Fruit fly (Drosophila melanogaster): ENCODE results near the gene Plp.

Gene Plp

dm6 chr3L:15103988-15104848, 9.7 kb upstream of the Plp start (continued):
- TF ChIP-seq chinmo (GFP tag; IDR thresholded peaks at IDR 0.05; ENCODE audit: partially characterized antibody) (peak; percentile 89; the same call in 1 of the 4 replicates), sens-2 (GFP tag; IDR thresholded peaks at IDR 0.05) (peak; percentile 43; the same call in 1 of the 2 replicates), Hmr (GFP tag; optimal IDR thresholded peaks at IDR 0.05) (peak; percentile 14), CG10543 (GFP tag; optimal IDR thresholded peaks at IDR 0.05) (peak; percentile 28), ranshi (GFP tag; IDR thresholded peaks at IDR 0.05) (peak; percentile 16; the same call in 1 of the 2 replicates), Hey (tag; optimal IDR thresholded peaks at IDR 0.05) (peak; percentile 12), Deaf1 (tag; optimal IDR thresholded peaks at IDR 0.05) (peak; percentile 60), CG13287 (GFP tag; IDR thresholded peaks at IDR 0.05; ENCODE audit: partially characterized antibody) (peak; percentile 27; the same call in 1 of the 2 replicates), CG6854 (GFP tag; optimal IDR thresholded peaks at IDR 0.05) (peak; percentile 75), Six4 (GFP tag; optimal IDR thresholded peaks at IDR 0.05) (no peak), CG6813 (GFP tag; optimal IDR thresholded peaks at IDR 0.05) (peak; percentile 30), Trl (optimal IDR thresholded peaks at IDR 0.05) (peak; percentile 70 to 81), Trl (GFP tag; optimal IDR thresholded peaks at IDR 0.05) (no peak), Tbp (GFP tag; optimal IDR thresholded peaks at IDR 0.05) (no peak), cg (GFP tag; optimal IDR thresholded peaks at IDR 0.05) (peak; percentile 92), MBD-R2 (GFP tag; IDR thresholded peaks at IDR 0.05) (0 out of 2 replicates have a peak, but pooled peaks have one; percentile 18), lbe (GFP tag; optimal IDR thresholded peaks at IDR 0.05) (peak; percentile 8), Ets65A (GFP tag) (peak; percentile 71), seq (GFP tag; IDR thresholded peaks at IDR 0.05) (0 out of 2 replicates have a peak, but pooled peaks have one; percentile 10), chm (GFP tag; IDR thresholded peaks at IDR 0.05) (0 out of 2 replicates have a peak, but pooled peaks have one; percentile 46), CG11560 (tag; IDR thresholded peaks at IDR 0.05) (no peak), Hr51 (GFP tag; optimal IDR thresholded peaks at IDR 0.05) (peak in 1 of 2 experiments; percentile 18), Adf1 (GFP tag; IDR thresholded peaks at IDR 0.05) (peak; percentile 80; the same call in 1 of the 2 replicates), bbx (GFP tag; IDR thresholded peaks at IDR 0.05; ENCODE audit: partially characterized antibody) (peak; percentile 13; the same call in 1 of the 2 replicates), CG18262 (tag; optimal IDR thresholded peaks at IDR 0.05) (no peak), aop (GFP tag; IDR thresholded peaks at IDR 0.05) (peak; percentile 65; the same call in 1 of the 2 replicates), Dll (GFP tag; IDR thresholded peaks at IDR 0.05; ENCODE audit: partially characterized antibody) (0 out of 4 replicates have a peak, but pooled peaks have one; percentile 48), Sin3A (optimal IDR thresholded peaks at IDR 0.05) (no peak)

dm6 chr3L:15102669-15103309, 8.3 kb upstream of the Plp start:
- TF ChIP-seq pita (GFP tag; optimal IDR thresholded peaks at IDR 0.05) (no peak), Ssrp (tag; optimal IDR thresholded peaks at IDR 0.05) (peak; percentile 11), Sox102F (GFP tag; optimal IDR thresholded peaks at IDR 0.05) (peak; percentile 20), ab (GFP tag; optimal IDR thresholded peaks at IDR 0.05) (no peak), H15 (GFP tag; IDR thresholded peaks at IDR 0.05) (0 out of 3 replicates have a peak, but pooled peaks have one; percentile 35), CG2678 (tag; optimal IDR thresholded peaks at IDR 0.05) (peak; percentile 24), tgo (GFP tag; IDR thresholded peaks at IDR 0.05) (0 out of 3 replicates have a peak, but pooled peaks have one; percentile 26), lmd (GFP tag; IDR thresholded peaks at IDR 0.05) (0 out of 2 replicates have a peak, but pooled peaks have one; percentile 21), gcm (GFP tag; optimal IDR thresholded peaks at IDR 0.05) (no peak), Taf1 (GFP tag; IDR thresholded peaks at IDR 0.05) (0 out of 2 replicates have a peak, but pooled peaks have one; percentile 19), pan (optimal IDR thresholded peaks at IDR 0.05) (no peak), pan (GFP tag; optimal IDR thresholded peaks at IDR 0.05 in 1 of 2, IDR thresholded peaks at IDR 0.05 in 1 of 2) (peak in 1 of 2 experiments; percentile 37), Hr51 (GFP tag; optimal IDR thresholded peaks at IDR 0.05) (peak in 1 of 2 experiments; percentile 23), CG11695 (GFP tag; IDR thresholded peaks at IDR 0.05) (peak; percentile 28; the same call in 1 of the 3 replicates), CG12219 (GFP tag; optimal IDR thresholded peaks at IDR 0.05) (peak; percentile 1), sr (GFP tag; IDR thresholded peaks at IDR 0.05) (peak; percentile 78), unpg (GFP tag; optimal IDR thresholded peaks at IDR 0.05) (peak; percentile 20), Ptx1 (GFP tag; IDR thresholded peaks at IDR 0.05) (peak; percentile 30; the same call in 1 of the 2 replicates), CG18011 (GFP tag; optimal IDR thresholded peaks at IDR 0.05) (no peak), PHDP (tag; optimal IDR thresholded peaks at IDR 0.05) (peak; percentile 12), chinmo (GFP tag; IDR thresholded peaks at IDR 0.05; ENCODE audit: partially characterized antibody) (0 out of 4 replicates have a peak, but pooled peaks have one; percentile 45), Hey (tag; optimal IDR thresholded peaks at IDR 0.05) (peak; percentile 92)

Data from whole organism, embryonic.